Worm (Caenorhabditis elegans): ENCODE measurements around the gene nlp-11.

nlp-11 gene

ce11 chrII:9716417-9717039, 24.8 kb upstream of the nlp-11 start, which contains the start of gene wee-1.3:
Gene wee-1.3, minus strand, starts transcription at chrII:9716467.
- TF ChIP-seq him-1 (tag; optimal IDR thresholded peaks at IDR 0.05), result no peak
- no peak for TF ChIP-seq dao-5 (tag; optimal IDR thresholded peaks at IDR 0.05)
- peak; percentile 79 for TF ChIP-seq W03F9.2 (tag; optimal IDR thresholded peaks at IDR 0.05)

- no peak for TF ChIP-seq W03F9.2 (tag; optimal IDR thresholded peaks at IDR 0.05)
- no peak for TF ChIP-seq him-1 (tag; optimal IDR thresholded peaks at IDR 0.05)
- no peak for TF ChIP-seq dao-5 (tag; optimal IDR thresholded peaks at IDR 0.05)
These were observed 21.3 kb upstream of the nlp-11 start for ce11 chrII:9713083-9713482.

- TF ChIP-seq him-1 (tag; optimal IDR thresholded peaks at IDR 0.05), result no peak
- TF ChIP-seq dao-5 (tag; optimal IDR thresholded peaks at IDR 0.05), result no peak
- no peak for TF ChIP-seq W03F9.2 (tag; optimal IDR thresholded peaks at IDR 0.05)
These were observed 17.1 kb upstream of the nlp-11 start, which contains the start of gene glt-5 for ce11 chrII:9708835-9709299. Gene glt-5, minus strand, starts transcription at chrII:9708885.

- TF ChIP-seq W03F9.2 (tag; optimal IDR thresholded peaks at IDR 0.05) (peak; percentile 48), him-1 (tag; optimal IDR thresholded peaks at IDR 0.05) (no peak)
These were observed 14.5 kb upstream of the nlp-11 start, which contains the start of gene Y53C12A.3 for ce11 chrII:9706207-9706606. Gene Y53C12A.3, minus strand, starts transcription at chrII:9706240.

ce11 chrII:9704746-9705145, 13.0 kb upstream of the nlp-11 start, which contains the start of gene Y53C12A.10:
Gene Y53C12A.10, minus strand, starts transcription at chrII:9704846.
- TF ChIP-seq dao-5 (tag; optimal IDR thresholded peaks at IDR 0.05) (no peak), him-1 (tag; optimal IDR thresholded peaks at IDR 0.05) (no peak), W03F9.2 (tag; optimal IDR thresholded peaks at IDR 0.05) (no peak)

- TF ChIP-seq him-1 (tag; optimal IDR thresholded peaks at IDR 0.05) (no peak), dao-5 (tag; optimal IDR thresholded peaks at IDR 0.05) (no peak), W03F9.2 (tag; optimal IDR thresholded peaks at IDR 0.05) (no peak)
These were observed 11.9 kb upstream of the nlp-11 start, which contains the start of gene mop-25.2 for ce11 chrII:9703601-9704000. Gene mop-25.2, minus strand, starts transcription at chrII:9703701.

- TF ChIP-seq W03F9.2 (tag; optimal IDR thresholded peaks at IDR 0.05) (no peak), dao-5 (tag; optimal IDR thresholded peaks at IDR 0.05) (no peak), him-1 (tag; optimal IDR thresholded peaks at IDR 0.05) (no peak)
These were observed 8.6 kb upstream of the nlp-11 start, which contains the start of the genes Y53C12A.8 and Y53C12A.7 for ce11 chrII:9700363-9700762. Gene Y53C12A.8, minus strand, starts transcription at chrII:9700463. Gene Y53C12A.7, plus strand, starts transcription at chrII:9700543.

ce11 chrII:9695942-9696341, 4.2 kb upstream of the nlp-11 start:
- no peak for TF ChIP-seq dao-5 (tag; optimal IDR thresholded peaks at IDR 0.05)
- TF ChIP-seq W03F9.2 (tag; optimal IDR thresholded peaks at IDR 0.05), result no peak
- no peak for TF ChIP-seq him-1 (tag; optimal IDR thresholded peaks at IDR 0.05)

ce11 chrII:9690067-9690632, 1.6 kb downstream of the nlp-11 start:
- TF ChIP-seq dao-5 (tag; optimal IDR thresholded peaks at IDR 0.05) (no peak), W03F9.2 (tag; optimal IDR thresholded peaks at IDR 0.05) (no peak), him-1 (tag; optimal IDR thresholded peaks at IDR 0.05) (no peak)

ce11 chrII:9686663-9687193, 5.0 kb downstream of the nlp-11 start, which contains the start of gene ZK1320.9:
Gene ZK1320.9, minus strand, starts transcription at chrII:9686713.
- no peak for TF ChIP-seq him-1 (tag; optimal IDR thresholded peaks at IDR 0.05)
- TF ChIP-seq dao-5 (tag; optimal IDR thresholded peaks at IDR 0.05), result no peak
- TF ChIP-seq W03F9.2 (tag; optimal IDR thresholded peaks at IDR 0.05), result no peak

- TF ChIP-seq dao-5 (tag; optimal IDR thresholded peaks at IDR 0.05) (no peak), him-1 (tag; optimal IDR thresholded peaks at IDR 0.05) (no peak), W03F9.2 (tag; optimal IDR thresholded peaks at IDR 0.05) (no peak)
These were observed 7.6 kb downstream of the nlp-11 start for ce11 chrII:9684175-9684574.

ce11 chrII:9682044-9682443, 9.7 kb downstream of the nlp-11 start:
- TF ChIP-seq dao-5 (tag; optimal IDR thresholded peaks at IDR 0.05) (no peak), him-1 (tag; optimal IDR thresholded peaks at IDR 0.05) (no peak), W03F9.2 (tag; optimal IDR thresholded peaks at IDR 0.05) (no peak)

ce11 chrII:9680493-9680892, 11.2 kb downstream of the nlp-11 start, which contains the start of gene ZK1320.13:
Gene ZK1320.13, plus strand, starts transcription at chrII:9680793.
- TF ChIP-seq him-1 (tag; optimal IDR thresholded peaks at IDR 0.05) (no peak), W03F9.2 (tag; optimal IDR thresholded peaks at IDR 0.05) (no peak), dao-5 (tag; optimal IDR thresholded peaks at IDR 0.05) (no peak)

- TF ChIP-seq him-1 (tag; optimal IDR thresholded peaks at IDR 0.05) (no peak), dao-5 (tag; optimal IDR thresholded peaks at IDR 0.05) (no peak), W03F9.2 (tag; optimal IDR thresholded peaks at IDR 0.05) (no peak)
These were observed 11.9 kb downstream of the nlp-11 start for ce11 chrII:9679842-9680241.
